Worm (Caenorhabditis elegans) whole organism, L4/young adult: ENCODE measurements around the gene fbxb-91.

Source experiments
- W03F9.2 ChIP-seq: fragments of 150-350 bp; optimal IDR thresholded peaks from 2 replicates; lab custom pipeline; 2014; ENCODE audit warnings: missing biosample characterization, missing genetic modification characterization
- dao-5 ChIP-seq: sonication (generic microtip); optimal IDR thresholded peaks from 2 replicates; lab custom pipeline; 2016; ENCODE audit warnings: missing genotype, missing genetic modification characterization, moderate library complexity, missing compliant biosample characterization
- him-1 ChIP-seq: sonication (generic microtip); optimal IDR thresholded peaks from 2 replicates; lab custom pipeline; 2016; ENCODE audit warnings: missing genotype, missing genetic modification reagents, missing genetic modification characterization, missing compliant biosample characterization

The fbxb-91 gene

DNA sequence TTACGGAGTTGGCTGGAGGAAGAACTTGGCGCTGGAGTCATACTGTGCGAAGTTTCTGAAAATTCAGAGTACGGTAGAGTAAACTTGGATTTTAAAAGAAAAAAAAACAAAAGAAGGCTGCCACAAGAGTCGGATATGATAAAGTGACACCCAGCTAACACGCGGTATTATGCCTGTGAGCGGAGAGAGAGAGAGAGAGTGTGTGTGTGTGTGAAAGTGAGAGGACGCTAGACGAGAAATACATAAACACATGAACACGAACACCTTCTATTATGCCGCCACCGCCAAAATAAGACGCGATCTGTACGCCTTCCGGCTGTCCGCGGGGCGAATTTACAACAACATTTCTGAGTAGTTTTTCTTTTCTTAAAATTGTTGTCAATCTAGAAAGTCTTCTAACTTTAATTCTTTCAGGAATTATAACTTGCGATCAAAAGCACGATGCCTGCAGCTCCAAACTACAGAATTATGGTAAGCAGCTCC lies 13.7 kb downstream of the fbxb-91 start, which contains the start of gene F12E12.6:
Gene F12E12.6 (minus strand): TSS at position 51 of the 483 bp plus-strand sequence.
- TF ChIP-seq W03F9.2 (tag; lab: Kevin White, UChicago): no peak
- no peak for TF ChIP-seq dao-5 (tag; lab: Kevin White, UChicago)
- no peak for TF ChIP-seq him-1

DNA sequence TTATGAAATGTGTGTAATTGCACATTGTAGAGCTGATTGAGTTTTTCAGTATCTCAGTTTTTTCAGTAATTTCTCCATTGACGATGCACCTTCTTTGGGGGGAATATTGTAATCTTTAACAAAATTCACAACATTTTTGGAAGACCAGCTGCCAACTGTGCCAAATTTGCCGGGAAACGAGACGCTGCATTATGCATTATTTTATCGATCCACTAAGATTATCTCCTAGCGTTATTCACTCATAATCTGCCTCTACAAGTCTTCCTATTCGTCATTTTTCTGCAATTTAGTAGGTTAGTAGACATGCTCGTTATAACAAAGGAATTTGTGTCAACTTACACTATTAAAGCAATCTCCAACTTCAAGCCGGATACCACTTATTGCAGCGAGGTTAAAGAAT lies 18.9 kb downstream of the fbxb-91 start, which contains the start of the genes sdz-12 and bath-31:
Gene sdz-12 (minus strand): TSS at position 101 of the 400 bp plus-strand sequence.
Gene bath-31 (plus strand): TSS at position 251 of the 400 bp plus-strand sequence.
- no peak for TF ChIP-seq W03F9.2 (tag; lab: Kevin White, UChicago)
- no peak for TF ChIP-seq him-1
- no peak for TF ChIP-seq dao-5 (tag; lab: Kevin White, UChicago)

ce11 chrII:3727996-3728395 lies 22.6 kb downstream of the fbxb-91 start, which contains the start of gene C46E10.8:
Gene C46E10.8, minus strand, starts transcription at chrII:3728096.
- TF ChIP-seq W03F9.2 (tag; lab: Kevin White, UChicago) (no peak), dao-5 (tag; lab: Kevin White, UChicago) (no peak), him-1 (no peak)

ce11 chrII:3724175-3724715 lies 26.3 kb downstream of the fbxb-91 start, which contains the start of gene C46E10.1:
Gene C46E10.1, plus strand, starts transcription at chrII:3724225.
- TF ChIP-seq dao-5 (tag; lab: Kevin White, UChicago) (no peak), W03F9.2 (tag; lab: Kevin White, UChicago) (no peak), him-1 (no peak)

ce11 chrII:3721016-3721415 lies 29.6 kb downstream of the fbxb-91 start, which contains the start of gene C46E10.3:
Gene C46E10.3, plus strand, starts transcription at chrII:3721316.
- TF ChIP-seq W03F9.2 (tag; lab: Kevin White, UChicago) (no peak), him-1 (no peak), dao-5 (tag; lab: Kevin White, UChicago) (no peak)

DNA sequence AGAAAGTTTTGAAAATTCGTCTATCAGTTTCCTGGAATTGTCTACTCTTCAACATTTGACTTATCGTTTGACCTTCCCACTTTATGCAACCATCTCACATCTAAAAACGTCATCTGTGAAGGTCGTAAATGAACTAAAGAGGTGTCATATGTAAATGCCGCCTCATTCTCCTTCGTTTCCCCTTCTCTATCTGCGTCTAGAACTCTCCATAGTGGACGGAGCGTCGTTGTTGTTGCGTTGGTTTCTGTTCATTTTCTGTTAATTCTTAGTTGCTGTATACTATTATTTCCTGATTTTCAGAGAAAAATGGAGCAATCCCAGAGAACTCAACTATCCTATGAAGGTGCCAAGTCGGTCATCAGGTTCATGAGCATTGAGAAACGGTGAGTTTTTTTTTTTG lies 33.6 kb downstream of the fbxb-91 start, which contains the start of gene fbxc-52:
Gene fbxc-52 (plus strand): TSS at position 301 of the 400 bp plus-strand sequence.
- no peak for TF ChIP-seq him-1
- TF ChIP-seq dao-5 (tag; lab: Kevin White, UChicago): no peak
- no peak for TF ChIP-seq W03F9.2 (tag; lab: Kevin White, UChicago)

DNA sequence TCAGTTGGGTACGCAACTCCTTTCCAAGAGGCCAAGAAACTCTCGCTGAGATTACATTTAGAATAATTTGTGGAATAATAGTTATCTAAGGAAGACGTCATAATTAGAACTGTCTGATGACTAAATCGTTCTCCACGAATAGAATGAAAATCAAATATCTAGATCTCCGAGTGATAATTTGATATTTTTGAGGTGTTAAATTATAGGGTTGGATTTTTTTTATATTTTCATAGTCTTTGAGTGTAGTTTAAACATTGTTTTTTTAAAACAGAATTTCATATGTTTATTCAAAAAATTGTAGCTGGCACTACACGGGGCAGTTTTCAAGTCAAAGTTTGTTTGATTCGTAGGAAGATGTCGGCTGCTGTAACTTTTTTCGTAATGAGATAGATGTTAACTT lies 34.1 kb downstream of the fbxb-91 start, which contains the start of gene srh-99:
Gene srh-99 (minus strand): TSS at position 101 of the 400 bp plus-strand sequence.
- TF ChIP-seq him-1: no peak
- TF ChIP-seq W03F9.2 (tag; lab: Kevin White, UChicago): no peak
- TF ChIP-seq dao-5 (tag; lab: Kevin White, UChicago): no peak

DNA sequence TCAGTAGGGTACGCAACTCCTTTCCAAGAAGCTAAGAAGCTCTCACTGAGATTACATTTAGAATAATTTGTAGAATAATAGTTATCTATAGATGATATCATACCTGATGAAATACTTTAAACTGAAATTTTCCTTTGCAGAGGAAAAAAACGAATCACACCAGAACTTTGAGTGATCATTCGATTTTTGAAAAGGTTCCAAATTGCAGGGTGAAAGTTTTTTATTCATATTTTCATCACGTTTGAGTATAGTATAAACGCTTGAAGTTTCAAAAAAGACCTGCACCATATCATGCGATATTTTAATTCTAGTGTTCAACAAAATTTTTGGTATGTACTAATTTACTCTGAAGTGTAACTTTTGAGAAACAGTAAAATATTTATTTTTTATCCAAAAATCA lies 36.0 kb downstream of the fbxb-91 start, which contains the start of gene srh-100:
Gene srh-100 (minus strand): TSS at position 101 of the 400 bp plus-strand sequence.
- TF ChIP-seq dao-5 (tag; lab: Kevin White, UChicago) (no peak), him-1 (no peak), W03F9.2 (tag; lab: Kevin White, UChicago) (no peak)

- no peak for TF ChIP-seq W03F9.2 (tag; lab: Kevin White, UChicago)
- TF ChIP-seq him-1: no peak
- TF ChIP-seq dao-5 (tag; lab: Kevin White, UChicago): no peak
Observed at ce11 chrII:3711047-3711446, 39.5 kb downstream of the fbxb-91 start, which contains the start of gene fbxc-53. Gene fbxc-53, plus strand, starts transcription at chrII:3711291.

ce11 chrII:3709255-3709654 lies 41.3 kb downstream of the fbxb-91 start, which contains the start of gene srx-110:
Gene srx-110, plus strand, starts transcription at chrII:3709555.
- TF ChIP-seq him-1: no peak
- no peak for TF ChIP-seq W03F9.2 (tag; lab: Kevin White, UChicago)
- no peak for TF ChIP-seq dao-5 (tag; lab: Kevin White, UChicago)

- no peak for TF ChIP-seq W03F9.2 (tag; lab: Kevin White, UChicago)
- TF ChIP-seq dao-5 (tag; lab: Kevin White, UChicago): no peak
- no peak for TF ChIP-seq him-1
Observed at ce11 chrII:3705320-3705719, 45.3 kb downstream of the fbxb-91 start, which contains the start of gene srx-108. Gene srx-108, plus strand, starts transcription at chrII:3705620.

DNA sequence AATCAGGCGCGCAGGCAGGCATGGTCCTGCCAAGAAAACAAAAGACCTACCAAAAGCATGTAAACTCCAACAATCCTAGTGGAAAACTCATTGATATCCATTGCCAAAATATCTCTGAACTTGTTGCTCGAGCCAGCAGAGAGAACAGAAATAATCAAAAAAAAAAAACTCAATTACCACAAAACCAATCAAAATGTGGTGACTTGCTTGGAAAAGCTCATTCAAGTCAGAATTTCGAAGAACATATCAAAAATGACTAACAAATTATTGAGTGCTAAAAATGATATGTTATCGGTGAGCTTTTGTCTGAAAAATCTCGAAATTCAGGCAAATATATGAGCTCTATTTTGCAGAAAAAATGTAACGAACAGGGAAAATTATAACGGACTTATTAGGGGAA lies 49.3 kb downstream of the fbxb-91 start, which contains the start of gene srx-105:
Gene srx-105 (minus strand): TSS at position 101 of the 400 bp plus-strand sequence.
- TF ChIP-seq W03F9.2 (tag; lab: Kevin White, UChicago): no peak
- no peak for TF ChIP-seq dao-5 (tag; lab: Kevin White, UChicago)
- TF ChIP-seq him-1: no peak

DNA sequence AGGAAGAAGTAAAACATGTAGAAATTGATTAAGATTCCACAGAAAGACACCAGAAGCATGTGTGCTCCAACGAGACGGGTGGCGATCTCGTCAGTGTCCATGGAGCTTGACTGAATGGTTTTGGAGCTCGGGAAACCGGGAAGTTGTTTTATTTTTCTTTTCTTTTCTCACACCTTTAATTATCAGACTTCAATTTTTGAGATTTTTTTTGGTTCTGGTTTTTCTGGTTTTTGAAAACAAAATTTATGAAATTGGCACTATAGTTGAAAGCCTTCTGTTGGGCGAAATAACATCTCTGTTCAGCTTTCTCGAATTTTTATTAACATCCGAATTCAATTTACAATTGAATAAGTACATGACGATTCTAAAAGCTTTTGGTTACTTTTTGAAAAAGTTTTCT lies 51.0 kb downstream of the fbxb-91 start, which contains the start of gene srx-104:
Gene srx-104 (minus strand): TSS at position 101 of the 400 bp plus-strand sequence.
- TF ChIP-seq W03F9.2 (tag; lab: Kevin White, UChicago) (no peak), him-1 (no peak), dao-5 (tag; lab: Kevin White, UChicago) (no peak)
